Worm (Caenorhabditis elegans) whole organism, young adult: ENCODE measurements around the gene srj-10.

Experiments used
- B0019.2 ChIP-seq: fragments of 200-800 bp; sonication (Bioruptor generic); conservative IDR thresholded peaks from 2 replicates; pipeline ENCODE4 v1.3.6; 2022; ENCODE audit warnings: missing genetic modification reagents, missing genetic modification characterization, missing compliant biosample characterization
- B0336.3 ChIP-seq: fragments of 200-800 bp; sonication (Bioruptor generic); IDR thresholded peaks from 2 replicates; pipeline ENCODE4 v1.3.6; 2022; ENCODE audit warnings: missing genetic modification characterization, missing compliant biosample characterization
- C06A6.2 ChIP-seq: fragments of 200-800 bp; sonication (Bioruptor generic); conservative IDR thresholded peaks from 2 replicates; pipeline ENCODE4 v1.3.6; 2022; ENCODE audit warnings: missing genetic modification characterization, missing compliant biosample characterization
- C17E4.6 ChIP-seq: fragments of 200-800 bp; sonication (Bioruptor generic); IDR thresholded peaks from 2 replicates; pipeline ENCODE4 v1.3.6; 2022; ENCODE audit warnings: missing genetic modification reagents, missing genetic modification characterization, missing compliant biosample characterization
- F49E8.2 ChIP-seq: sonication (generic microtip); optimal IDR thresholded peaks from 3 replicates; lab custom pipeline; 2017; ENCODE audit warnings: missing genetic modification characterization, mild to moderate bottlenecking, missing compliant biosample characterization, antibody characterized with exemption, moderate library complexity; ENCODE audit not compliant: insufficient read depth
- K11D2.4 ChIP-seq: fragments of 200-800 bp; sonication (Bioruptor generic); IDR thresholded peaks from 2 replicates; pipeline ENCODE4 v1.3.6; 2022; ENCODE audit warnings: missing genetic modification reagents, missing genetic modification characterization, missing compliant biosample characterization
- T26A5.8 ChIP-seq: sonication (generic microtip); optimal IDR thresholded peaks from 2 replicates; lab custom pipeline; 2016; ENCODE audit warnings: missing genetic modification characterization, missing compliant biosample characterization
- Y53F4B.3 ChIP-seq: fragments of 200-800 bp; sonication (Bioruptor generic); IDR thresholded peaks from 2 replicates; pipeline ENCODE4 v1.3.6; 2022; ENCODE audit warnings: missing genetic modification reagents, missing genetic modification characterization, missing compliant biosample characterization
- Y56A3A.18 ChIP-seq: fragments of 200-800 bp; sonication (Bioruptor generic); IDR thresholded peaks from 2 replicates; pipeline ENCODE4 v1.3.6; 2022; ENCODE audit warnings: missing genetic modification reagents, missing genetic modification characterization, missing compliant biosample characterization
- atf-7 ChIP-seq: sonication (generic microtip); optimal IDR thresholded peaks from 2 replicates; lab custom pipeline; 2017; ENCODE audit warnings: mild to moderate bottlenecking, missing genetic modification characterization, missing compliant biosample characterization
- attf-3 ChIP-seq: fragments of 200-800 bp; sonication (Bioruptor generic); conservative IDR thresholded peaks from 2 replicates; pipeline ENCODE4 v1.3.6; 2022; ENCODE audit warnings: missing genetic modification reagents, missing genetic modification characterization, missing compliant biosample characterization
- attf-6 ChIP-seq: fragments of 200-800 bp; sonication (Bioruptor generic); IDR thresholded peaks from 2 replicates; pipeline ENCODE4 v1.3.6; 2022; ENCODE audit warnings: missing genetic modification reagents, missing genetic modification characterization, missing compliant biosample characterization
- ccch-3 ChIP-seq: fragments of 200-800 bp; sonication (Bioruptor generic); optimal IDR thresholded peaks from 2 replicates; lab custom pipeline; 2018; ENCODE audit warnings: mild to moderate bottlenecking, missing genetic modification characterization, missing compliant biosample characterization
- cebp-2 ChIP-seq: fragments of 200-800 bp; sonication (Bioruptor generic); IDR thresholded peaks from 2 replicates; pipeline ENCODE4 v1.3.6; 2022; ENCODE audit warnings: missing genetic modification characterization, missing compliant biosample characterization
- ceh-58 ChIP-seq: fragments of 200-800 bp; sonication (Bioruptor generic); IDR thresholded peaks from 2 replicates; pipeline ENCODE4 v1.3.6; 2022; ENCODE audit warnings: missing genetic modification characterization, missing compliant biosample characterization
- ceh-91 ChIP-seq: fragments of 200-800 bp; sonication (Bioruptor generic); IDR thresholded peaks from 2 replicates; pipeline ENCODE4 v1.3.6; 2022; ENCODE audit warnings: missing genetic modification reagents, missing genetic modification characterization, missing compliant biosample characterization
- chd-7 ChIP-seq: sonication (generic microtip); optimal IDR thresholded peaks from 2 replicates; lab custom pipeline; 2016; ENCODE audit warnings: mild to moderate bottlenecking, missing genetic modification characterization, moderate library complexity, missing compliant biosample characterization
- egl-44 ChIP-seq: fragments of 200-800 bp; sonication (Bioruptor generic); IDR thresholded peaks from 2 replicates; pipeline ENCODE4 v1.3.6; 2022; ENCODE audit warnings: missing genetic modification reagents, missing genetic modification characterization, missing compliant biosample characterization
- egrh-3 ChIP-seq: fragments of 200-800 bp; sonication (Bioruptor generic); IDR thresholded peaks from 2 replicates; pipeline ENCODE4 v1.3.6; 2022; ENCODE audit warnings: missing genetic modification reagents, missing genetic modification characterization, missing compliant biosample characterization
- fkh-3 ChIP-seq: sonication (generic microtip); optimal IDR thresholded peaks from 2 replicates; lab custom pipeline; 2016; ENCODE audit warnings: mild to moderate bottlenecking, missing genetic modification characterization, missing compliant biosample characterization
- lag-1 ChIP-seq: fragments of 200-800 bp; sonication (Bioruptor generic); IDR thresholded peaks from 2 replicates; pipeline ENCODE4 v1.3.6; 2022; ENCODE audit warnings: missing genetic modification reagents, missing genetic modification characterization, missing compliant biosample characterization
- let-607 ChIP-seq, 2 experiments: fragments of 200-800 bp in 1 of 2; sonication (Bioruptor generic) in 1 of 2; sonication (generic microtip) in 1 of 2; optimal IDR thresholded peaks; 2 replicates each; lab custom pipeline; 2016 to 2018; ENCODE audit warnings: mild to moderate bottlenecking in 2 of 2, missing compliant biosample characterization in 2 of 2, missing genetic modification characterization in 2 of 2, moderate library complexity in 2 of 2, missing genotype in 1 of 2
- lin-54 ChIP-seq: fragments of 200-800 bp; sonication (Bioruptor generic); optimal IDR thresholded peaks from 2 replicates; lab custom pipeline; 2018; ENCODE audit warnings: mild to moderate bottlenecking, missing genetic modification characterization, missing compliant biosample characterization
- madf-10 ChIP-seq: sonication (generic microtip); optimal IDR thresholded peaks from 2 replicates; lab custom pipeline; 2016; ENCODE audit warnings: mild to moderate bottlenecking, missing genetic modification characterization, missing compliant biosample characterization
- nhr-80 ChIP-seq: sonication (generic microtip); optimal IDR thresholded peaks from 2 replicates; lab custom pipeline; 2016; ENCODE audit warnings: missing genetic modification characterization, missing compliant biosample characterization
- pbrm-1 ChIP-seq: fragments of 200-800 bp; sonication (Bioruptor generic); IDR thresholded peaks from 2 replicates; pipeline ENCODE4 v1.3.6; 2022; ENCODE audit warnings: missing genetic modification reagents, missing genetic modification characterization, missing compliant biosample characterization
- pha-4 ChIP-seq: fragments of 150-350 bp; sonication (generic microtip); optimal IDR thresholded peaks from 2 replicates; lab custom pipeline; 2014; ENCODE audit warnings: missing biosample characterization, missing genetic modification reagents, missing genetic modification characterization
- snpc-1.3 ChIP-seq: sonication (generic microtip); optimal IDR thresholded peaks from 2 replicates; lab custom pipeline; 2017; ENCODE audit warnings: missing genetic modification characterization, mild to moderate bottlenecking, missing compliant biosample characterization, antibody characterized with exemption, moderate library complexity, missing genotype, missing genetic modification reagents; ENCODE audit not compliant: insufficient read depth
- snpc-3.4 ChIP-seq: sonication (generic microtip); optimal IDR thresholded peaks from 2 replicates; lab custom pipeline; 2017; ENCODE audit warnings: missing genetic modification characterization, mild to moderate bottlenecking, missing compliant biosample characterization, antibody characterized with exemption, moderate library complexity, missing genotype, missing genetic modification reagents
- snpc-4 ChIP-seq, 5 experiments: fragments of 150-350 bp in 1 of 5; sonication (generic microtip) in 4 of 5; optimal IDR thresholded peaks; 2 replicates each; lab custom pipeline; 2014 to 2018; ENCODE audit warnings: missing genetic modification characterization in 5 of 5, missing biosample characterization in 3 of 5, antibody characterized with exemption in 2 of 5, mild to moderate bottlenecking in 2 of 5, missing compliant biosample characterization in 2 of 5, missing genotype in 2 of 5, moderate library complexity in 2 of 5, missing genetic modification reagents in 1 of 5
- tbp1 ChIP-seq: fragments of 200-800 bp; sonication (Bioruptor generic); optimal IDR thresholded peaks from 2 replicates; lab custom pipeline; 2018; ENCODE audit warnings: mild to moderate bottlenecking, missing genetic modification characterization, missing compliant biosample characterization
- tbx-9 ChIP-seq: sonication (generic microtip); optimal IDR thresholded peaks from 2 replicates; lab custom pipeline; 2016; ENCODE audit warnings: borderline replicate concordance, missing genetic modification characterization, inconsistent platforms, missing compliant biosample characterization
- unc-62 ChIP-seq: fragments of 150-350 bp; optimal IDR thresholded peaks from 2 replicates; lab custom pipeline; 2014; ENCODE audit warnings: missing biosample characterization, missing genetic modification reagents, missing genetic modification characterization
- xnd-1 ChIP-seq: sonication (generic microtip); optimal IDR thresholded peaks from 2 replicates; lab custom pipeline; 2016; ENCODE audit warnings: missing genotype, missing genetic modification reagents, missing genetic modification characterization, missing compliant biosample characterization
- ztf-22 ChIP-seq: fragments of 200-800 bp; sonication (Bioruptor generic); optimal IDR thresholded peaks from 2 replicates; lab custom pipeline; 2018; ENCODE audit warnings: mild to moderate bottlenecking, missing genetic modification characterization, moderate library complexity, missing compliant biosample characterization
- ztf-28 ChIP-seq: fragments of 200-800 bp; sonication (Bioruptor generic); IDR thresholded peaks from 2 replicates; pipeline ENCODE4 v1.3.6; 2022; ENCODE audit warnings: missing genetic modification reagents, missing genetic modification characterization, missing compliant biosample characterization
- ztf-3 ChIP-seq: fragments of 200-800 bp; sonication (Bioruptor generic); optimal IDR thresholded peaks from 2 replicates; lab custom pipeline; 2018; ENCODE audit warnings: mild to moderate bottlenecking, missing genetic modification characterization, missing compliant biosample characterization

The srj-10 gene

ce11 chrV:16047508-16047907 lies 26.2 kb downstream of the srj-10 start, which contains the start of gene str-198:
TSS of gene str-198 (plus strand) at chrV:16047808.
- TF ChIP-seq C06A6.2 (GFP tag; lab: Robert Waterston, UW), result no peak
- no peak for TF ChIP-seq snpc-1.3
- TF ChIP-seq attf-3 (GFP tag; lab: Robert Waterston, UW), result no peak
- no peak for TF ChIP-seq pbrm-1 (GFP tag; lab: Robert Waterston, UW)
- TF ChIP-seq B0019.2 (GFP tag; lab: Robert Waterston, UW), result no peak
- no peak for TF ChIP-seq cebp-2 (GFP tag; lab: Robert Waterston, UW)
- no peak for TF ChIP-seq Y53F4B.3 (GFP tag; lab: Robert Waterston, UW)
- no peak for TF ChIP-seq F49E8.2
- no peak for TF ChIP-seq fkh-3
- TF ChIP-seq attf-6 (GFP tag; lab: Robert Waterston, UW), result no peak

- TF ChIP-seq Y56A3A.18 (GFP tag; lab: Robert Waterston, UW), result no peak
- no peak for TF ChIP-seq ztf-28 (GFP tag; lab: Robert Waterston, UW)
- no peak for TF ChIP-seq tbx-9 (tag; lab: Kevin White, UChicago)
- TF ChIP-seq egrh-3 (GFP tag; lab: Robert Waterston, UW), result peak; percentile 77; the same call in 1 of the 2 replicates
- TF ChIP-seq ceh-58 (GFP tag; lab: Robert Waterston, UW), result no peak
Observed at ce11 chrV:16047052-16047451, 26.7 kb downstream of the srj-10 start.

ce11 chrV:16046573-16046972 lies 27.2 kb downstream of the srj-10 start, which contains the start of gene ZK285.2:
TSS of gene ZK285.2 (plus strand) at chrV:16046873.
- no peak for TF ChIP-seq B0336.3
- TF ChIP-seq, all 124 proteins: peak for 0

ce11 chrV:16045837-16046236 lies 27.9 kb downstream of the srj-10 start, which contains the start of gene T10C6.15:
TSS of gene T10C6.15 (minus strand) at chrV:16045940.
- TF ChIP-seq ccch-3 (GFP tag; lab: Kevin White, UChicago) (no peak), ceh-91 (GFP tag; lab: Robert Waterston, UW) (no peak), Y56A3A.18 (GFP tag; lab: Robert Waterston, UW) (no peak), snpc-4 (GFP tag; optimal IDR thresholded peaks at IDR 0.05; lab: Kevin White, UChicago) (no peak), snpc-4 (tag; optimal IDR thresholded peaks at IDR 0.05; lab: Kevin White, UChicago) (peak in 1 of 4 experiments; percentile 9), chd-7 (tag; lab: Kevin White, UChicago) (no peak), C17E4.6 (no peak), ztf-22 (GFP tag; lab: Kevin White, UChicago) (peak; percentile 71), ztf-3 (GFP tag; lab: Kevin White, UChicago) (no peak), egl-44 (GFP tag; lab: Robert Waterston, UW) (0 out of 2 replicates have a peak, but pooled peaks have one; percentile 51), atf-7 (tag; lab: Kevin White, UChicago) (peak; percentile 66), K11D2.4 (no peak), madf-10 (tag; lab: Kevin White, UChicago) (peak; percentile 18), lag-1 (GFP tag; lab: Robert Waterston, UW) (no peak), T26A5.8 (tag; lab: Kevin White, UChicago) (no peak), snpc-3.4 (no peak), xnd-1 (no peak), let-607 (tag; optimal IDR thresholded peaks at IDR 0.05; lab: Kevin White, UChicago) (peak in 1 of 2 experiments; percentile 38), pha-4 (tag; lab: Kevin White, UChicago) (peak; percentile 70), unc-62 (GFP tag; lab: Kevin White, UChicago) (no peak), attf-3 (GFP tag; lab: Robert Waterston, UW) (no peak), pbrm-1 (GFP tag; lab: Robert Waterston, UW) (no peak), lin-54 (GFP tag; lab: Kevin White, UChicago) (no peak), nhr-80 (tag; lab: Kevin White, UChicago) (peak; percentile 83), B0336.3 (0 out of 2 replicates have a peak, but pooled peaks have one; percentile 56), tbp1 (GFP tag; lab: Kevin White, UChicago) (peak; percentile 48), snpc-1.3 (no peak)
